Worm (Caenorhabditis elegans) whole organism, young adult: ENCODE measurements around the gene C06E8.5.
A peak's percentile ranks its signal among the peaks of the same experiment; 100 is the strongest.

Source experiments
- hmg-1.2 ChIP-seq: fragments of 200-800 bp; sonication (Bioruptor generic); IDR thresholded peaks from 2 replicates; pipeline ENCODE4 v1.3.6; 2022; ENCODE audit warnings: missing genetic modification reagents, missing genetic modification characterization, missing compliant biosample characterization
- hsf-1 ChIP-seq: fragments of 200-800 bp; sonication (Bioruptor generic); IDR thresholded peaks from 2 replicates; pipeline ENCODE4 v1.3.6; 2022; ENCODE audit warnings: missing genetic modification reagents, missing genetic modification characterization, missing compliant biosample characterization
- tbx-9 ChIP-seq: sonication (generic microtip); optimal IDR thresholded peaks from 2 replicates; lab custom pipeline; 2016; ENCODE audit warnings: borderline replicate concordance, missing genetic modification characterization, inconsistent platforms, missing compliant biosample characterization

DNA sequence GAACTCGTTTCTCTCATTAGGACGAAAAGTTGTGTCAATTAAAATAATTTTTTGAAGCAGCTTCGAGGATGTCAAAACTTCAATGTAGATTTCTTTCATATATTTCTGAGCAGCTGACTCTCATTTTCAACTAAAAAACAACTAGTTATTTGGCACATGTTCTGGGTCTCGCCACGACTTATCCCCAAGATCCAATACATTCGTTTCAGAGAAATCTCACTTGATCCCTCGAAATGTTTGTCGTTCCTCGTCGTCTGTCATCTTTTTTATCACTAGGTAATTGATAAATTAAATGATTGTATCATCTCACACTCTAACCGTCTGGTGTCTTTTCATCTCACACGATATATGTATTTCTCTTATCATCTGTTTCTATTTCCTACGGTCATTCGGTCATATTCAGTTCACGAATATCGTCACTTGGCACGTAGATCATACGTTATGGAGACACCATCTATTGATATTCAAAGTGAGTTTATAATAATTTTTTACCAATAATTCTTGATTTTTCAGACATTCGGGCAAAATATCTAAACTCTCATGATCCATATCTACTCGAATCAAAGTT is 43.2 kb downstream of the C06E8.5 start, which contains the start of the genes rpn-6.1 and F57B9.1:
- TF ChIP-seq hsf-1 (GFP tag; lab: Robert Waterston, UW): no peak
- no peak for TF ChIP-seq tbx-9
- 0 out of 2 replicates have a peak, but pooled peaks have one; percentile 12 for TF ChIP-seq hmg-1.2 (GFP tag; lab: Robert Waterston, UW)
